Worm (Caenorhabditis elegans) whole organism, L2 larva: Measurements from ENCODE around the gene srt-70.

ENCODE experiments used
- fos-1 ChIP-seq: fragments of 150-350 bp; optimal IDR thresholded peaks from 2 replicates; lab custom pipeline; 2014; ENCODE audit warnings: missing biosample characterization, missing genetic modification characterization
- gmeb-1 ChIP-seq: fragments of 150-350 bp; optimal IDR thresholded peaks from 2 replicates; lab custom pipeline; 2014; ENCODE audit warnings: missing biosample characterization, missing genetic modification characterization
- nhr-77 ChIP-seq: fragments of 150-350 bp; optimal IDR thresholded peaks from 2 replicates; lab custom pipeline; 2014; ENCODE audit warnings: missing biosample characterization, missing genetic modification characterization
- skn-1 ChIP-seq: sonication (generic microtip); optimal IDR thresholded peaks from 2 replicates; lab custom pipeline; 2017; ENCODE audit warnings: missing biosample characterization, missing genetic modification characterization

DNA sequence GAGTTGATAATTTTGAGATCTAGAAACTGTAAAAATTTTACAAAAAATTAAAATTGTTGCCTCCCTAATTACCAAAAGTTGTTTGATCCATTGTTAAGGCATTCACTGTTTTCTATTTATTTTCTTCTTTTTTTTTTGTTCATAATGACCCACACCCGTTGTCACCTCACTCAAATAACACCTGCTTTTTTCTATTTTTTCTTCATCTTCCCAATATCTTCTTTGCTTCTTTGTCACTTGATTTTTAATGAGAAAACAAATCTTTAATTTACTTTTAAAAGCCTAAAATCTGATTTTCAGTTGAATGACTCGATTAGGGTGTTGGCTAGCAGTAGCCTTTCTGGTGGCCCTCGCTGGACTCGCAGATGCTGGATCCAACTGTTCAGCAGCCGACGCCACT, 44.0 kb upstream of the srt-70 start, which contains the start of gene ncx-2:
- TF ChIP-seq gmeb-1 (tag; lab: Kevin White, UChicago): no peak
- TF ChIP-seq skn-1: no peak
- TF ChIP-seq nhr-77 (tag; lab: Kevin White, UChicago): no peak
- TF ChIP-seq fos-1 (tag; lab: Kevin White, UChicago): no peak
